Fruit fly (Drosophila melanogaster) whole organism, embryonic: ENCODE data around the gene Pop4.

Experiments used
- ATbp ChIP-seq: fragments of 200-800 bp; sonication (Bioruptor generic); optimal IDR thresholded peaks from 2 replicates; lab custom pipeline; 2017; ENCODE audit warnings: missing biosample characterization, mild to moderate bottlenecking, missing genetic modification characterization, missing genetic modification reagents
- Adf1 ChIP-seq: fragments of 200-800 bp; sonication (Bioruptor generic); IDR thresholded peaks from 2 replicates; pipeline ENCODE4 v1.3.6; 2022; ENCODE audit warnings: missing biosample characterization, missing genetic modification characterization
- B-H2 ChIP-seq: fragments of 200-800 bp; sonication (Bioruptor generic); optimal IDR thresholded peaks from 2 replicates; lab custom pipeline; 2018; ENCODE audit warnings: missing biosample characterization, mild to moderate bottlenecking, missing genetic modification characterization
- CG11247 ChIP-seq: fragments of 200-800 bp; sonication (Bioruptor generic); IDR thresholded peaks from 2 replicates; pipeline ENCODE4 v1.3.6; 2022; ENCODE audit warnings: missing biosample characterization, missing genetic modification characterization
- CG11398 ChIP-seq: fragments of 200-800 bp; sonication (Bioruptor generic); optimal IDR thresholded peaks from 2 replicates; lab custom pipeline; 2016; ENCODE audit warnings: missing biosample characterization, missing genetic modification characterization
- CG12071 ChIP-seq: fragments of 200-800 bp; sonication (Bioruptor generic); optimal IDR thresholded peaks from 3 replicates; lab custom pipeline; 2018; ENCODE audit warnings: missing biosample characterization, mild to moderate bottlenecking, missing genetic modification characterization
- CG1233 ChIP-seq: fragments of 200-800 bp; sonication (Bioruptor generic); optimal IDR thresholded peaks from 4 replicates; lab custom pipeline; 2018; ENCODE audit warnings: missing biosample characterization, mild to moderate bottlenecking, missing genetic modification characterization
- CG15514 ChIP-seq: fragments of 200-800 bp; sonication (Bioruptor generic); optimal IDR thresholded peaks from 3 replicates; lab custom pipeline; 2017; ENCODE audit warnings: missing biosample characterization, missing genetic modification characterization, mild to moderate bottlenecking, moderate library complexity, missing genetic modification reagents
- CG1792 ChIP-seq: fragments of 200-800 bp; sonication (Bioruptor generic); optimal IDR thresholded peaks from 2 replicates; lab custom pipeline; 2016; ENCODE audit warnings: missing biosample characterization, missing genetic modification characterization
- CG18262 ChIP-seq: fragments of 200-800 bp; optimal IDR thresholded peaks from 3 replicates; lab custom pipeline; 2019; ENCODE audit warnings: missing biosample characterization, mild to moderate bottlenecking, missing genetic modification characterization, moderate library complexity
- CG34224 ChIP-seq: fragments of 200-800 bp; sonication (Bioruptor generic); IDR thresholded peaks from 3 replicates; pipeline ENCODE4 v1.3.6; 2022; ENCODE audit warnings: missing biosample characterization, missing genetic modification characterization; ENCODE audit not compliant: partially characterized antibody
- CG34422 ChIP-seq: fragments of 200-800 bp; sonication (Bioruptor generic); IDR thresholded peaks from 3 replicates; pipeline ENCODE4 v1.3.6; 2022; ENCODE audit warnings: missing biosample characterization, missing genetic modification characterization
- CG3847 ChIP-seq: fragments of 200-800 bp; sonication (Bioruptor generic); IDR thresholded peaks from 2 replicates; pipeline ENCODE4 v1.3.6; 2022; ENCODE audit warnings: missing biosample characterization, missing genetic modification characterization
- CG3995 ChIP-seq: fragments of 200-800 bp; sonication (Bioruptor generic); optimal IDR thresholded peaks from 3 replicates; lab custom pipeline; 2016; ENCODE audit warnings: missing biosample characterization, missing genetic modification characterization
- CG4820 ChIP-seq: fragments of 200-800 bp; sonication (Bioruptor generic); optimal IDR thresholded peaks from 3 replicates; lab custom pipeline; 2016; ENCODE audit warnings: missing biosample characterization, missing genetic modification characterization
- CG6689 ChIP-seq: fragments of 200-800 bp; sonication (Bioruptor generic); IDR thresholded peaks from 2 replicates; pipeline ENCODE4 v1.3.6; 2022; ENCODE audit warnings: missing biosample characterization, missing genetic modification characterization
- CG7839 ChIP-seq: fragments of 200-800 bp; sonication (Bioruptor generic); optimal IDR thresholded peaks from 3 replicates; lab custom pipeline; 2018; ENCODE audit warnings: missing biosample characterization, mild to moderate bottlenecking, missing genetic modification characterization, moderate library complexity
- CG8281 ChIP-seq: fragments of 200-800 bp; sonication (Bioruptor generic); optimal IDR thresholded peaks from 2 replicates; lab custom pipeline; 2018; ENCODE audit warnings: missing biosample characterization, mild to moderate bottlenecking, missing genetic modification characterization, moderate library complexity
- CG8478 ChIP-seq: fragments of >200 bp; optimal IDR thresholded peaks from 2 replicates; lab custom pipeline; 2018
- CG8944 ChIP-seq: fragments of 200-800 bp; sonication (Bioruptor generic); optimal IDR thresholded peaks from 3 replicates; lab custom pipeline; 2016; ENCODE audit warnings: missing biosample characterization, missing genetic modification characterization
- Doc3 ChIP-seq: fragments of 200-800 bp; sonication (Bioruptor generic); IDR thresholded peaks from 3 replicates; pipeline ENCODE4 v1.3.6; 2022; ENCODE audit warnings: missing biosample characterization, missing genetic modification characterization; ENCODE audit not compliant: partially characterized antibody
- ERR ChIP-seq: fragments of 200-800 bp; sonication (Bioruptor generic); optimal IDR thresholded peaks from 2 replicates; lab custom pipeline; 2016; ENCODE audit warnings: missing biosample characterization, missing genetic modification characterization
- H15 ChIP-seq: fragments of 200-800 bp; sonication (Bioruptor generic); IDR thresholded peaks from 3 replicates; pipeline ENCODE4 v1.3.6; 2022; ENCODE audit warnings: missing biosample characterization, missing genetic modification characterization
- Hr3 ChIP-seq: fragments of 200-800 bp; sonication (Bioruptor generic); optimal IDR thresholded peaks from 3 replicates; lab custom pipeline; 2016; ENCODE audit warnings: missing biosample characterization, missing genetic modification characterization
- Lpt ChIP-seq: fragments of >200 bp; optimal IDR thresholded peaks from 2 replicates; lab custom pipeline; 2018; ENCODE audit warnings: missing biosample characterization, missing genetic modification characterization
- Max ChIP-seq: fragments of 200-800 bp; sonication (Bioruptor generic); optimal IDR thresholded peaks from 2 replicates; lab custom pipeline; 2016; ENCODE audit warnings: missing biosample characterization, mild to moderate bottlenecking, missing genetic modification characterization
- Pdp1 ChIP-seq, 2 experiments: fragments of 200-800 bp; sonication (Bioruptor generic); optimal IDR thresholded peaks; 3 replicates each; lab custom pipeline; 2016; ENCODE audit warnings: missing biosample characterization in 2 of 2, missing genetic modification characterization in 2 of 2, mild to moderate bottlenecking in 1 of 2, moderate library complexity in 1 of 2
- Side ChIP-seq: fragments of 200-800 bp; sonication (Bioruptor generic); optimal IDR thresholded peaks from 2 replicates; lab custom pipeline; 2016; ENCODE audit warnings: missing biosample characterization, missing genetic modification characterization
- Six4 ChIP-seq: fragments of 200-800 bp; sonication (Bioruptor generic); optimal IDR thresholded peaks from 2 replicates; lab custom pipeline; 2016; ENCODE audit warnings: missing biosample characterization, missing genetic modification characterization
- chm ChIP-seq: fragments of 200-800 bp; sonication (Bioruptor generic); IDR thresholded peaks from 2 replicates; pipeline ENCODE4 v1.3.6; 2022; ENCODE audit warnings: missing biosample characterization, missing genetic modification characterization
- ci ChIP-seq: fragments of 200-800 bp; sonication (Bioruptor generic); IDR thresholded peaks from 3 replicates; pipeline ENCODE4 v1.3.6; 2022; ENCODE audit warnings: missing biosample characterization, missing genetic modification characterization
- crc ChIP-seq: fragments of 200-800 bp; sonication (Bioruptor generic); optimal IDR thresholded peaks from 2 replicates; lab custom pipeline; 2016; ENCODE audit warnings: missing biosample characterization, missing genetic modification characterization
- cwo ChIP-seq: fragments of 200-800 bp; sonication (Bioruptor generic); optimal IDR thresholded peaks from 3 replicates; lab custom pipeline; 2017; ENCODE audit warnings: missing biosample characterization, missing genetic modification characterization, mild to moderate bottlenecking, moderate library complexity, missing genetic modification reagents
- dimm ChIP-seq: fragments of 200-800 bp; sonication (Bioruptor generic); IDR thresholded peaks from 2 replicates; pipeline ENCODE4 v1.3.6; 2022; ENCODE audit warnings: missing biosample characterization, missing genetic modification characterization
- disco-r ChIP-seq: fragments of 200-800 bp; sonication (Bioruptor generic); optimal IDR thresholded peaks from 2 replicates; lab custom pipeline; 2016; ENCODE audit warnings: missing biosample characterization, missing genetic modification characterization
- dmrt11E ChIP-seq: fragments of 200-800 bp; sonication (Bioruptor generic); optimal IDR thresholded peaks from 3 replicates; lab custom pipeline; 2018; ENCODE audit warnings: missing biosample characterization, mild to moderate bottlenecking, missing genetic modification characterization, moderate library complexity
- fu2 ChIP-seq: fragments of 200-800 bp; sonication (Bioruptor generic); optimal IDR thresholded peaks from 2 replicates; lab custom pipeline; 2016; ENCODE audit warnings: missing biosample characterization, missing genetic modification characterization
- gce ChIP-seq: fragments of 200-800 bp; sonication (Bioruptor generic); IDR thresholded peaks from 3 replicates; pipeline ENCODE4 v1.3.6; 2022; ENCODE audit warnings: missing biosample characterization, missing genetic modification characterization
- hb ChIP-seq: fragments of 200-800 bp; sonication (Bioruptor generic); IDR thresholded peaks from 3 replicates; pipeline ENCODE4 v1.3.6; 2022; ENCODE audit warnings: missing biosample characterization, missing genetic modification characterization; ENCODE audit not compliant: partially characterized antibody
- hkb ChIP-seq, 2 experiments: fragments of 200-800 bp in 1 of 2; fragments of >200 bp in 1 of 2; sonication (Bioruptor generic) in 1 of 2; IDR thresholded peaks in 1 of 2; optimal IDR thresholded peaks in 1 of 2; 2 replicates each; pipeline versions ENCODE4 v1.3.6 to Lab custom; 2017 to 2022; ENCODE audit warnings: missing biosample characterization in 1 of 2, missing genetic modification characterization in 1 of 2
- jigr1 ChIP-seq: fragments of 200-800 bp; sonication (Bioruptor generic); IDR thresholded peaks from 3 replicates; pipeline ENCODE4 v1.3.6; 2022; ENCODE audit warnings: missing biosample characterization, missing genetic modification characterization
- lbe ChIP-seq: fragments of 200-800 bp; sonication (Bioruptor generic); optimal IDR thresholded peaks from 2 replicates; lab custom pipeline; 2016; ENCODE audit warnings: missing biosample characterization, mild to moderate bottlenecking, missing genetic modification characterization
- nau ChIP-seq: fragments of 200-800 bp; sonication (Bioruptor generic); optimal IDR thresholded peaks from 3 replicates; lab custom pipeline; 2017; ENCODE audit warnings: missing biosample characterization, mild to moderate bottlenecking, missing genetic modification characterization, missing genetic modification reagents
- odd ChIP-seq: fragments of 200-800 bp; sonication (Bioruptor generic); optimal IDR thresholded peaks from 2 replicates; lab custom pipeline; 2017; ENCODE audit warnings: missing biosample characterization, mild to moderate bottlenecking, missing genetic modification characterization
- pzg ChIP-seq: fragments of 200-800 bp; sonication (Bioruptor generic); optimal IDR thresholded peaks from 3 replicates; lab custom pipeline; 2018; ENCODE audit warnings: missing biosample characterization, mild to moderate bottlenecking, missing genetic modification characterization, moderate library complexity
- schlank ChIP-seq: fragments of 200-800 bp; sonication (Bioruptor generic); optimal IDR thresholded peaks from 2 replicates; lab custom pipeline; 2018; ENCODE audit warnings: missing biosample characterization, mild to moderate bottlenecking, missing genetic modification characterization
- slou ChIP-seq: fragments of 200-800 bp; sonication (Bioruptor generic); optimal IDR thresholded peaks from 3 replicates; lab custom pipeline; 2016; ENCODE audit warnings: missing biosample characterization, missing genetic modification characterization
- stwl ChIP-seq: fragments of 200-800 bp; sonication (Bioruptor generic); optimal IDR thresholded peaks from 3 replicates; lab custom pipeline; 2018; ENCODE audit warnings: missing biosample characterization, mild to moderate bottlenecking, missing genetic modification characterization, moderate library complexity
- vfl ChIP-seq: fragments of 200-800 bp; sonication (Bioruptor generic); optimal IDR thresholded peaks from 2 replicates; lab custom pipeline; 2016; ENCODE audit warnings: missing biosample characterization, missing genetic modification characterization
- zen ChIP-seq: fragments of 200-800 bp; sonication (Bioruptor generic); optimal IDR thresholded peaks from 3 replicates; lab custom pipeline; 2018; ENCODE audit warnings: missing biosample characterization, mild to moderate bottlenecking, missing genetic modification characterization, moderate library complexity

The Pop4 gene

DNA sequence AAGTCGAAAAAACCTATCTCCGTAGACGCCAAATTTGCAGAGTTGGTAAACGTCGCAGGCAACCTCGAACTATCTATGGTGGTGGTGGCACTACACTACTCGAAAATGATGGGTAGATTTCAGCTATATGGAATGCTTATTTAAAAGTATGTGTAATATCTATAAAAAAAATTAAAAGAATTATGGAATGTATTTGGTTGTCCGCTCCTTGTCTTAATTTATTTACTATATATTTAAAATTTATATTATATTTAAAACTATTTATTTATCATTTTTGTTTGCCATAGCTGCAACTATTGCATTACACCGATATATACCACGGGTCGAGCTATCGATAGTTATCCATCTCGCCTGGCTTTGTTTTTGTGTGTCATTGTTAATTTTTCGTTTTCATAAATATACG lies 2.4 kb downstream of the Pop4 start, which contains the start of the genes HP4 and CG8209 (continued):
- TF ChIP-seq odd (GFP tag; lab: Kevin White, UChicago) (peak; percentile 22), CG34422 (GFP tag; lab: Robert Waterston, UW) (peak; percentile 87), CG3995 (GFP tag; lab: Kevin White, UChicago) (peak; percentile 29), CG3847 (GFP tag; lab: Robert Waterston, UW) (peak; percentile 86), hkb (optimal IDR thresholded peaks at IDR 0.05; lab: Kevin White, UChicago) (no peak), hkb (GFP tag; IDR thresholded peaks at IDR 0.05; lab: Robert Waterston, UW) (peak; percentile 83), CG34224 (GFP tag; lab: Robert Waterston, UW) (peak; percentile 92), CG1792 (peak; percentile 23), Six4 (GFP tag; lab: Kevin White, UChicago) (peak; percentile 63), dimm (no peak; the same call in 1 of the 2 replicates), cwo (peak; percentile 65), CG11398 (peak; percentile 12), Pdp1 (GFP tag; optimal IDR thresholded peaks at IDR 0.05; lab: Kevin White, UChicago) (peak; percentile 53 to 63), Adf1 (GFP tag; lab: Robert Waterston, UW) (peak; percentile 61), CG7839 (peak; percentile 87), Max (GFP tag; lab: Kevin White, UChicago) (peak; percentile 59), Doc3 (GFP tag; lab: Robert Waterston, UW) (peak; percentile 96), fu2 (peak; percentile 48), CG8478 (lab: Kevin White, UChicago) (no peak), Side (GFP tag; lab: Kevin White, UChicago) (peak; percentile 57), CG15514 (peak; percentile 78), CG18262 (tag; lab: Kevin White, UChicago) (peak; percentile 84), slou (GFP tag; lab: Kevin White, UChicago) (peak; percentile 31), gce (GFP tag; lab: Robert Waterston, UW) (0 out of 3 replicates have a peak, but pooled peaks have one; percentile 37), jigr1 (GFP tag; lab: Robert Waterston, UW) (no peak; the same call in 2 of the 3 replicates), ci (GFP tag; lab: Robert Waterston, UW) (peak; percentile 82), CG4820 (GFP tag; lab: Kevin White, UChicago) (peak; percentile 73), disco-r (GFP tag; lab: Kevin White, UChicago) (no peak), schlank (peak; percentile 14), Hr3 (GFP tag; lab: Kevin White, UChicago) (peak; percentile 87), zen (tag; lab: Kevin White, UChicago) (peak; percentile 58), pzg (peak; percentile 47), hb (peak; percentile 88), H15 (peak; percentile 76; the same call in 2 of the 3 replicates), CG1233 (GFP tag; lab: Kevin White, UChicago) (peak; percentile 66), ERR (GFP tag; lab: Kevin White, UChicago) (no peak), crc (GFP tag; lab: Kevin White, UChicago) (no peak), Lpt (no peak), B-H2 (GFP tag; lab: Kevin White, UChicago) (peak; percentile 74), stwl (tag; lab: Kevin White, UChicago) (peak; percentile 77), CG11247 (GFP tag; lab: Robert Waterston, UW) (peak; percentile 84), nau (GFP tag; lab: Kevin White, UChicago) (peak; percentile 60), ATbp (GFP tag; lab: Kevin White, UChicago) (peak; percentile 55), CG12071 (no peak), dmrt11E (peak; percentile 79), CG8944 (GFP tag; lab: Kevin White, UChicago) (peak; percentile 14), CG8281 (tag; lab: Kevin White, UChicago) (peak; percentile 55), lbe (GFP tag; lab: Kevin White, UChicago) (peak; percentile 85), chm (GFP tag; lab: Robert Waterston, UW) (peak; percentile 72), vfl (GFP tag; lab: Kevin White, UChicago) (no peak), CG6689 (GFP tag; lab: Robert Waterston, UW) (peak; percentile 87)
